Worm (Caenorhabditis elegans): ENCODE measurements around the gene C31C9.9.

DNA sequence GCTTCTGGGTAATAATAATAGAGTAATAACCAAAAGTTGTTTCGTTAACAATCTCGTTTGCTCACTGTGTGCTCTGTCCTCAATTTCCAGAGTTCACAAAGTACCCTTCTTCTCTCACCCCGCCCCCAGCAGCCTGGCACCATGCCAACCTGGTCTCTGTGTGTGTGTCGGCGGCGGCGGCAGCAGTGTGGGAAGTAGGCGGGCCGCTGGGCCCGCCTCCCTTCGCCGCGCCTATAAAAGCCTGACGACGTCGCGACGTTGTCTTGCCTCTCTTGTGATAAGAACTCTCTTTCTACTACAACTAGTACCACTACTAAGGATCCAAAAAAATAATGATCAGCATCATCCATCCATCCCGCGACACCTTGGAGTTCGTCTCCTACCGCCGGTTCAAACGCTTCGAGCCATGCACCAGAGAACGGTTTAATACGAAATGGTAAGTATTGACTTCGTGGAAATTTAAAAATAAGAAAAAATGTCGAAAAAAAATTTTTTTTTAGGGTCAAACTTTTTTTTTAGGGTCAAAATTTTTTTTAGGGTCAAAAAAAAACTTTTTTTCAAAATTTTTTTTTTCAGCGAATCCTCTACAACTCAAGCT, 14.1 kb downstream of the C31C9.9 start, which contains the start of gene C31C9.7:
- TF ChIP-seq ama-1 (optimal IDR thresholded peaks at IDR 0.05) (no peak), B0310.2 (tag; optimal IDR thresholded peaks at IDR 0.05) (no peak), aly-1 (tag; optimal IDR thresholded peaks at IDR 0.05) (no peak), hmbx-1 (tag; optimal IDR thresholded peaks at IDR 0.05) (no peak), tbx-37 (GFP tag; conservative IDR thresholded peaks at IDR 0.05) (no peak), pes-1 (GFP tag; IDR thresholded peaks at IDR 0.05) (no peak), flt-1 (GFP tag; IDR thresholded peaks at IDR 0.05) (no peak), F13C5.2 (tag; optimal IDR thresholded peaks at IDR 0.05) (no peak), tra-4 (tag; optimal IDR thresholded peaks at IDR 0.05) (no peak), ceh-13 (GFP tag; optimal IDR thresholded peaks at IDR 0.05) (no peak), hnd-1 (tag; optimal IDR thresholded peaks at IDR 0.05) (no peak), ceh-36 (tag; optimal IDR thresholded peaks at IDR 0.05) (no peak)
